Worm (Caenorhabditis elegans) whole organism, L1 larva: ENCODE data around the gene Y8A9A.2.

Experiments used
- C34B4.2 ChIP-seq: sonication (generic microtip); optimal IDR thresholded peaks from 2 replicates; lab custom pipeline; 2017; ENCODE audit warnings: mild to moderate bottlenecking, missing genetic modification characterization, missing compliant biosample characterization
- Y116A8C.19 ChIP-seq: sonication (generic microtip); optimal IDR thresholded peaks from 2 replicates; lab custom pipeline; 2016; ENCODE audit warnings: missing compliant biosample characterization, missing genetic modification characterization, borderline replicate concordance
- aly-2 ChIP-seq: fragments of 150-350 bp; optimal IDR thresholded peaks from 2 replicates; lab custom pipeline; 2014; ENCODE audit warnings: missing biosample characterization, missing genetic modification characterization
- blmp-1 ChIP-seq: fragments of 150-350 bp; optimal IDR thresholded peaks from 2 replicates; lab custom pipeline; 2014; ENCODE audit warnings: missing biosample characterization, missing genetic modification characterization
- ceh-88 ChIP-seq: fragments of 200-800 bp; sonication (Bioruptor generic); IDR thresholded peaks from 2 replicates; pipeline ENCODE4 v1.3.6; 2022; ENCODE audit warnings: missing genetic modification characterization, missing compliant biosample characterization
- ceh-90 ChIP-seq: sonication (generic microtip); optimal IDR thresholded peaks from 2 replicates; lab custom pipeline; 2016; ENCODE audit warnings: missing genetic modification characterization, missing compliant biosample characterization
- ces-1 ChIP-seq: fragments of 150-350 bp; optimal IDR thresholded peaks from 2 replicates; lab custom pipeline; 2014; ENCODE audit warnings: missing biosample characterization, missing genetic modification reagents, missing genetic modification characterization
- dsc-1 ChIP-seq: sonication (generic microtip); optimal IDR thresholded peaks from 2 replicates; lab custom pipeline; 2016; ENCODE audit warnings: mild to moderate bottlenecking, missing genetic modification characterization, missing compliant biosample characterization
- efl-1 ChIP-seq, 4 experiments: fragments of 150-350 bp; optimal IDR thresholded peaks in 3 of 4; peaks in 1 of 4; 1 replicate in 1 of 4; 2 replicates in 3 of 4; lab custom pipeline; 2014; ENCODE audit warnings: missing biosample characterization in 2 of 4, missing genetic modification characterization in 2 of 4, missing genetic modification reagents in 2 of 4
- efl-3 ChIP-seq: fragments of 200-800 bp; sonication (Bioruptor generic); optimal IDR thresholded peaks from 2 replicates; lab custom pipeline; 2018; ENCODE audit warnings: mild to moderate bottlenecking, missing genetic modification characterization, missing compliant biosample characterization
- elt-2 ChIP-seq: sonication (generic microtip); optimal IDR thresholded peaks from 2 replicates; lab custom pipeline; 2016; ENCODE audit warnings: missing genetic modification characterization, mild to moderate bottlenecking, inconsistent platforms, missing compliant biosample characterization, missing genetic modification reagents
- elt-3 ChIP-seq, 6 experiments: fragments of 150-350 bp in 1 of 6; sonication (generic microtip); optimal IDR thresholded peaks; 2 replicates each; lab custom pipeline; 2017 to 2018; ENCODE audit warnings: missing biosample characterization in 6 of 6, missing genetic modification characterization in 6 of 6, inconsistent platforms in 1 of 6
- ets-5 ChIP-seq: fragments of 200-800 bp; sonication (Bioruptor generic); IDR thresholded peaks from 2 replicates; pipeline ENCODE4 v1.3.6; 2022; ENCODE audit warnings: missing genetic modification characterization, missing compliant biosample characterization
- fkh-10 ChIP-seq: sonication (generic microtip); optimal IDR thresholded peaks from 2 replicates; lab custom pipeline; 2017; ENCODE audit warnings: missing biosample characterization, missing genetic modification reagents, missing genetic modification characterization
- hpl-2 ChIP-seq: fragments of 150-350 bp; optimal IDR thresholded peaks from 2 replicates; lab custom pipeline; 2014; ENCODE audit warnings: missing biosample characterization, missing genetic modification reagents, missing genetic modification characterization
- irx-1 ChIP-seq: sonication (generic microtip); optimal IDR thresholded peaks from 2 replicates; lab custom pipeline; 2016; ENCODE audit warnings: missing genetic modification characterization, missing compliant biosample characterization
- jun-1 ChIP-seq: fragments of 150-350 bp; optimal IDR thresholded peaks from 2 replicates; lab custom pipeline; 2014; ENCODE audit warnings: missing biosample characterization, missing genetic modification reagents, missing genetic modification characterization
- lin-35 ChIP-seq, 2 experiments: fragments of 150-350 bp; optimal IDR thresholded peaks; 2 replicates each; lab custom pipeline; 2014; ENCODE audit warnings: missing biosample characterization in 2 of 2, missing genetic modification characterization in 2 of 2, missing genetic modification reagents in 2 of 2
- lin-39 ChIP-seq: fragments of 150-350 bp; optimal IDR thresholded peaks from 2 replicates; lab custom pipeline; 2014; ENCODE audit warnings: missing biosample characterization, missing genetic modification reagents, missing genetic modification characterization
- lir-3 ChIP-seq: sonication (generic microtip); optimal IDR thresholded peaks from 2 replicates; lab custom pipeline; 2016; ENCODE audit warnings: mild to moderate bottlenecking, missing genetic modification characterization, moderate library complexity, missing compliant biosample characterization; ENCODE audit not compliant: poor library complexity
- mep-1 ChIP-seq: fragments of 150-350 bp; optimal IDR thresholded peaks from 2 replicates; lab custom pipeline; 2014; ENCODE audit warnings: missing biosample characterization, missing genetic modification characterization
- nhr-20 ChIP-seq: sonication (generic microtip); optimal IDR thresholded peaks from 2 replicates; lab custom pipeline; 2016; ENCODE audit warnings: mild to moderate bottlenecking, missing genetic modification characterization, missing compliant biosample characterization
- nhr-237 ChIP-seq: fragments of 150-350 bp; optimal IDR thresholded peaks from 2 replicates; lab custom pipeline; 2014; ENCODE audit warnings: missing biosample characterization, missing genetic modification characterization
- nhr-71 ChIP-seq: sonication (generic microtip); optimal IDR thresholded peaks from 2 replicates; lab custom pipeline; 2016; ENCODE audit warnings: mild to moderate bottlenecking, missing genetic modification characterization, moderate library complexity, missing compliant biosample characterization
- nhr-76 ChIP-seq: sonication (generic microtip); optimal IDR thresholded peaks from 2 replicates; lab custom pipeline; 2017; ENCODE audit warnings: missing biosample characterization, missing genetic modification characterization
- nhr-77 ChIP-seq: fragments of 150-350 bp; optimal IDR thresholded peaks from 2 replicates; lab custom pipeline; 2014; ENCODE audit warnings: missing biosample characterization, missing genetic modification characterization
- nhr-85 ChIP-seq: sonication (generic microtip); peaks from one replicate; lab custom pipeline; 2016; ENCODE audit warnings: missing genetic modification characterization, inconsistent platforms, missing compliant biosample characterization
- nhr-90 ChIP-seq: sonication (generic microtip); optimal IDR thresholded peaks from 2 replicates; lab custom pipeline; 2016; ENCODE audit warnings: mild to moderate bottlenecking, missing genetic modification characterization, missing compliant biosample characterization; ENCODE audit not compliant: poor library complexity
- pax-3 ChIP-seq: fragments of 200-800 bp; sonication (Bioruptor generic); optimal IDR thresholded peaks from 2 replicates; lab custom pipeline; 2018; ENCODE audit warnings: mild to moderate bottlenecking, missing genetic modification characterization, moderate library complexity, missing compliant biosample characterization
- skn-1 ChIP-seq: fragments of 150-350 bp; optimal IDR thresholded peaks from 2 replicates; lab custom pipeline; 2014; ENCODE audit warnings: missing biosample characterization, missing genetic modification characterization
- snu-23 ChIP-seq: sonication (generic microtip); optimal IDR thresholded peaks from 2 replicates; lab custom pipeline; 2016; ENCODE audit warnings: missing genetic modification characterization, missing compliant biosample characterization
- sptf-1 ChIP-seq: fragments of 150-350 bp; optimal IDR thresholded peaks from 2 replicates; lab custom pipeline; 2014; ENCODE audit warnings: missing biosample characterization, missing genetic modification characterization
- sup-37 ChIP-seq: fragments of 200-800 bp; sonication (Bioruptor generic); optimal IDR thresholded peaks from 2 replicates; lab custom pipeline; 2018; ENCODE audit warnings: mild to moderate bottlenecking, missing genetic modification characterization, missing compliant biosample characterization
- unc-98 ChIP-seq: fragments of 200-800 bp; sonication (Bioruptor generic); IDR thresholded peaks from 2 replicates; pipeline ENCODE4 v1.3.6; 2022; ENCODE audit warnings: missing genetic modification characterization, missing compliant biosample characterization
- xbp-1 ChIP-seq: sonication (generic microtip); optimal IDR thresholded peaks from 2 replicates; lab custom pipeline; 2016; ENCODE audit warnings: missing genetic modification characterization, missing compliant biosample characterization
- zag-1 ChIP-seq: fragments of 150-350 bp; optimal IDR thresholded peaks from 2 replicates; lab custom pipeline; 2014; ENCODE audit warnings: missing biosample characterization, missing genetic modification characterization
- zip-4 ChIP-seq: fragments of 200-800 bp; sonication (Bioruptor generic); optimal IDR thresholded peaks from 2 replicates; lab custom pipeline; 2018; ENCODE audit warnings: mild to moderate bottlenecking, missing genetic modification characterization, moderate library complexity, missing compliant biosample characterization
- ztf-4 ChIP-seq: fragments of 150-350 bp; optimal IDR thresholded peaks from 2 replicates; lab custom pipeline; 2014; ENCODE audit warnings: missing biosample characterization, missing genetic modification characterization

Y8A9A.2 gene

ce11 chrII:3827801-3828200 is 32.4 kb downstream of the Y8A9A.2 start, which contains the start of gene F54D10.8:
F54D10.8 (minus strand) TSS chrII:3827901.
- TF ChIP-seq lin-39 (tag; lab: Kevin White, UChicago) (no peak), snu-23 (GFP tag; lab: Kevin White, UChicago) (no peak), nhr-77 (no peak), Y116A8C.19 (tag; lab: Kevin White, UChicago) (no peak), sptf-1 (no peak), nhr-71 (tag; lab: Kevin White, UChicago) (no peak), fkh-10 (no peak), dsc-1 (tag; lab: Kevin White, UChicago) (no peak), zip-4 (GFP tag; lab: Kevin White, UChicago) (no peak), lir-3 (no peak), zag-1 (tag; lab: Kevin White, UChicago) (no peak), lin-35 (GFP tag; optimal IDR thresholded peaks at IDR 0.05; lab: Kevin White, UChicago) (no peak), nhr-20 (tag; lab: Kevin White, UChicago) (no peak), pax-3 (tag; lab: Kevin White, UChicago) (no peak)

- TF ChIP-seq nhr-76 (no peak), nhr-237 (no peak), sup-37 (GFP tag; lab: Kevin White, UChicago) (no peak), nhr-85 (tag; lab: Kevin White, UChicago) (no peak), nhr-90 (tag; lab: Kevin White, UChicago) (no peak), ztf-4 (no peak), irx-1 (tag; lab: Kevin White, UChicago) (no peak)
- TF ChIP-seq, all 84 proteins: peak for 0
These were observed 34.2 kb downstream of the Y8A9A.2 start for ce11 chrII:3829623-3830022.

DNA sequence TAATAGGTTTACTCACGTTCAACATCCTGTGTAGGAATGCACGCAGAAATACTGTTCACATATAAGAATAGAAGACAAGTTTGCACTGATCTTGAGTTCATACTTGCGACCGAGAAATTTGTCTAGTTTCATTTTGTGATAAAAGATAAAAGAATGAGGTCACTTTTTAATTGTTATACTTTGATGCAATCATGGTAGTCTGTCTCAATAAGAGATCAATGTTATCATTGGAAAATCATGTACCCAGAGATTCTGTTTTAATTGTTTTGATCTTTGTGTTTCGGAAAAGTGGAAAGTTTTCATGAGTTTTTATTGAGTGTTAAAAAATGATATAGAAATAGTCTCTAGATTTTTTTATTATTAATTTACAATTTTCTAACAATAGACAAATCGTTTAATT is 37.0 kb downstream of the Y8A9A.2 start, which contains the start of gene F54D10.9:
TSS of gene F54D10.9 (minus strand) at position 101 of the 400 bp plus-strand sequence.
- TF ChIP-seq fkh-10 (no peak), blmp-1 (tag; lab: Kevin White, UChicago) (peak; percentile 26)

DNA sequence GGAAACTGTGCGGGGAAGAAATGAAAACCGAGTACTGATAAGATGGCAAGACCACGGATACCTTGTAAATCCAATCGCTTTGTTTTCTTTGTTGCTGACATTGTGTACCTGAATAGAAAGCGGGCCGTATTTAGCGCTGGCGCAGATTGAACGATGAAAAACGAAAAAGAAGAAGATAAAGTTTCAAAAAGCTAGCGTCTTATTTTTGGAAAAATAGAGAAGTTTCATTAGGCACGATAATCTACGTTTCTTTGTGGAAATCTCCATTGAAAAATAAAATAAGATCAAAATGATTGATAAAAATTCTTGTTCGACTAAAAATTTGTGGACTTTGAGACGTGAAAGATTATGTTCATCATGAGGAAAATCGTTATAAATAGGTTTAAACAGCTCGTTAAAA is 40.5 kb downstream of the Y8A9A.2 start, which contains the start of gene oac-4:
TSS of gene oac-4 (minus strand) at position 101 of the 400 bp plus-strand sequence.
- TF ChIP-seq dsc-1 (tag; lab: Kevin White, UChicago): no peak
- no peak for TF ChIP-seq efl-1 (optimal IDR thresholded peaks at IDR 0.05; lab: Kevin White, UChicago)
- TF ChIP-seq efl-1 (GFP tag; optimal IDR thresholded peaks at IDR 0.05 in 1 of 2; lab: Kevin White, UChicago): no peak
- no peak for TF ChIP-seq hpl-2
- TF ChIP-seq ces-1 (GFP tag; lab: Kevin White, UChicago): no peak
- no peak for TF ChIP-seq elt-3 (tag; optimal IDR thresholded peaks at IDR 0.05; lab: Kevin White, UChicago)
- no peak for TF ChIP-seq aly-2 (tag; lab: Kevin White, UChicago)
- no peak for TF ChIP-seq xbp-1 (tag; lab: Kevin White, UChicago)
- no peak for TF ChIP-seq C34B4.2 (tag; lab: Kevin White, UChicago)
- no peak for TF ChIP-seq unc-98
- TF ChIP-seq jun-1 (tag; lab: Kevin White, UChicago): no peak
- TF ChIP-seq ceh-90 (tag; lab: Kevin White, UChicago): no peak
- no peak for TF ChIP-seq nhr-237
- TF ChIP-seq ceh-88 (GFP tag; lab: Robert Waterston, UW): no peak
- no peak for TF ChIP-seq elt-2 (tag; lab: Kevin White, UChicago)
- no peak for TF ChIP-seq nhr-20 (tag; lab: Kevin White, UChicago)
- no peak for TF ChIP-seq fkh-10
- no peak for TF ChIP-seq mep-1 (tag; lab: Kevin White, UChicago)
- TF ChIP-seq efl-3 (GFP tag; lab: Kevin White, UChicago): no peak
- TF ChIP-seq ets-5 (GFP tag; lab: Robert Waterston, UW): no peak
- no peak for TF ChIP-seq skn-1
